Fruit fly (Drosophila melanogaster): Measurements from ENCODE around the gene CG43725.

Gene CG43725

dm6 chr2L:11113011-11113528, 37.8 kb downstream of the CG43725 start, which contains the start of gene Idua (continued):
- TF ChIP-seq gsb-n (tag; optimal IDR thresholded peaks at IDR 0.05): no peak
- peak; percentile 15 for TF ChIP-seq CG8944 (GFP tag; optimal IDR thresholded peaks at IDR 0.05)
- TF ChIP-seq pita (GFP tag; optimal IDR thresholded peaks at IDR 0.05): no peak
- TF ChIP-seq da (GFP tag; optimal IDR thresholded peaks at IDR 0.05): peak; percentile 11
- peak; percentile 91 for TF ChIP-seq Hmr (GFP tag; optimal IDR thresholded peaks at IDR 0.05)
- peak; percentile 24; the same call in 1 of the 2 replicates for TF ChIP-seq CG4730 (GFP tag; IDR thresholded peaks at IDR 0.05)
- no peak for TF ChIP-seq CG7963 (GFP tag; IDR thresholded peaks at IDR 0.05; ENCODE audit: partially characterized antibody)
- TF ChIP-seq stc (GFP tag; IDR thresholded peaks at IDR 0.05): peak; percentile 67
- TF ChIP-seq schlank (tag; optimal IDR thresholded peaks at IDR 0.05): peak; percentile 28
- TF ChIP-seq bab2 (GFP tag; optimal IDR thresholded peaks at IDR 0.05): peak; percentile 34
- peak; percentile 82 for TF ChIP-seq cwo (GFP tag; optimal IDR thresholded peaks at IDR 0.05)
- peak; percentile 45 for TF ChIP-seq Nf-YB (GFP tag; optimal IDR thresholded peaks at IDR 0.05)
- no peak for TF ChIP-seq ro (GFP tag; IDR thresholded peaks at IDR 0.05)
- TF ChIP-seq pzg (GFP tag; optimal IDR thresholded peaks at IDR 0.05): no peak
- no peak for TF ChIP-seq lbe (GFP tag; optimal IDR thresholded peaks at IDR 0.05)
- TF ChIP-seq ATbp (GFP tag; optimal IDR thresholded peaks at IDR 0.05): no peak
- TF ChIP-seq zen2 (GFP tag; IDR thresholded peaks at IDR 0.05; ENCODE audit: partially characterized antibody): no peak
- TF ChIP-seq mld (GFP tag; IDR thresholded peaks at IDR 0.05; ENCODE audit: partially characterized antibody): no peak
- TF ChIP-seq CG18011 (GFP tag; optimal IDR thresholded peaks at IDR 0.05): peak; percentile 41
- TF ChIP-seq Lhr (GFP tag; optimal IDR thresholded peaks at IDR 0.05): no peak
- TF ChIP-seq dysf (GFP tag; IDR thresholded peaks at IDR 0.05): peak; percentile 66; the same call in 2 of the 3 replicates
- no peak for TF ChIP-seq cato (GFP tag; optimal IDR thresholded peaks at IDR 0.05; ENCODE audit: borderline replicate concordance)
- no peak for TF ChIP-seq ems (GFP tag; optimal IDR thresholded peaks at IDR 0.05)
- peak; percentile 53 for TF ChIP-seq fd3F (GFP tag; optimal IDR thresholded peaks at IDR 0.05)
- no peak for TF ChIP-seq prd (optimal IDR thresholded peaks at IDR 0.05)
- peak; percentile 58 for TF ChIP-seq prd (GFP tag; IDR thresholded peaks at IDR 0.05)
- TF ChIP-seq CG15011 (GFP tag; optimal IDR thresholded peaks at IDR 0.05): peak; percentile 52
- no peak for TF ChIP-seq Mrtf (GFP tag; IDR thresholded peaks at IDR 0.05)
- TF ChIP-seq vnd (GFP tag; IDR thresholded peaks at IDR 0.05; ENCODE audit: partially characterized antibody): no peak
- no peak for TF ChIP-seq rib (GFP tag; IDR thresholded peaks at IDR 0.05)
- peak; percentile 52 for TF ChIP-seq CG4820 (GFP tag; optimal IDR thresholded peaks at IDR 0.05)
- TF ChIP-seq CG16813 (GFP tag; IDR thresholded peaks at IDR 0.05; ENCODE audit: partially characterized antibody): no peak
- no peak for TF ChIP-seq Nf-YA (GFP tag; IDR thresholded peaks at IDR 0.05)
- TF ChIP-seq org-1 (GFP tag; optimal IDR thresholded peaks at IDR 0.05): peak; percentile 73
- no peak for TF ChIP-seq CG8359 (GFP tag; optimal IDR thresholded peaks at IDR 0.05; ENCODE audit: borderline replicate concordance)
- TF ChIP-seq sob (GFP tag; IDR thresholded peaks at IDR 0.05): peak; percentile 34; the same call in 1 of the 2 replicates
- TF ChIP-seq nom (GFP tag; optimal IDR thresholded peaks at IDR 0.05): no peak
- peak; percentile 71 for TF ChIP-seq fd96Cb (tag; optimal IDR thresholded peaks at IDR 0.05)
- no peak for TF ChIP-seq CG6272 (GFP tag; IDR thresholded peaks at IDR 0.05)
- no peak for TF ChIP-seq abd-A (tag; optimal IDR thresholded peaks at IDR 0.05)
- TF ChIP-seq BEAF-32 (GFP tag; optimal IDR thresholded peaks at IDR 0.05): no peak
- peak; percentile 74 for TF ChIP-seq CG6813 (GFP tag; optimal IDR thresholded peaks at IDR 0.05)
- TF ChIP-seq CG15696 (tag; optimal IDR thresholded peaks at IDR 0.05): no peak
- no peak for TF ChIP-seq CG5953 (GFP tag; IDR thresholded peaks at IDR 0.05)
- peak; percentile 14 for TF ChIP-seq corto (GFP tag; optimal IDR thresholded peaks at IDR 0.05)
- TF ChIP-seq CG8478 (optimal IDR thresholded peaks at IDR 0.05): no peak
- no peak for TF ChIP-seq CG7987 (GFP tag; optimal IDR thresholded peaks at IDR 0.05)
- TF ChIP-seq CG4360 (GFP tag; IDR thresholded peaks at IDR 0.05): no peak
- no peak for TF ChIP-seq Dip2 (GFP tag; IDR thresholded peaks at IDR 0.05)
- TF ChIP-seq otp (GFP tag; IDR thresholded peaks at IDR 0.05): 0 out of 3 replicates have a peak, but pooled peaks have one; percentile 26
